Worm (Caenorhabditis elegans): Measurements from ENCODE around the gene F09C12.8.
"Not testable (repeated sequence)": the region's sequence is repeated elsewhere in the genome, so short reads cannot be mapped to it uniquely, and the experiment has no call there.

DNA sequence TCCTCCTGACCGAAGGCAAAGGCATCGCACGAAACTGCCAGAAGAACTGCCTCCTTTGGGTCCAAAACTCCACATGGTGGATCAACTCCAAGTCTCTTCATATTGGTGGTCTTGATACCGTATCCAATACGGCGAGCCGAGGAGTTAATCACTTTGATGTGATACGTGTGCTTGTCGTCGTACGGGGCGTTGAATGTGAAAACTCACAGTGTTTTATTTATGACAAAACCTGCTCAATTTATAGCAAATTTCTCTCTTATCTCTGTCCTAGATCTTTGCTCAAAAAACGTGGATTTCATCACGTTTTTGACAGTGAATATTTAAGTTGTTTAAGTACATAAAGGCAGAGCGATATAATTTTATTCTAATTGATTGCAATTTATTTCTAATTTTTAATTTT lies 46.6 kb downstream of the F09C12.8 start, which contains the start of gene F58A6.9:
- not testable (repeated sequence) for TF ChIP-seq sea-1 (GFP tag; conservative IDR thresholded peaks at IDR 0.05); pes-1 (GFP tag; IDR thresholded peaks at IDR 0.05); ama-1 (optimal IDR thresholded peaks at IDR 0.05); flt-1 (GFP tag; IDR thresholded peaks at IDR 0.05); tbx-37 (GFP tag; conservative IDR thresholded peaks at IDR 0.05); F13C5.2 (tag; optimal IDR thresholded peaks at IDR 0.05); ceh-13 (GFP tag; optimal IDR thresholded peaks at IDR 0.05); ceh-36 (tag; optimal IDR thresholded peaks at IDR 0.05); tbx-11 (GFP tag; IDR thresholded peaks at IDR 0.05); scrt-1 (GFP tag; IDR thresholded peaks at IDR 0.05)

Measured in whole organism, early embryonic.